Worm (Caenorhabditis elegans): ENCODE results near the gene wdr-5.1.

Gene wdr-5.1

ce11 chrIII:3670336-3670735 is 34.7 kb upstream of the wdr-5.1 start, which contains the start of gene C46F11.6:
Gene C46F11.6 (minus strand): TSS chrIII:3670436.
- TF ChIP-seq nhr-42 (GFP tag; IDR thresholded peaks at IDR 0.05), result no peak
- TF ChIP-seq unc-62 (GFP tag; optimal IDR thresholded peaks at IDR 0.05 in 1 of 2), result peak in 1 of 2 experiments; percentile 58
- no peak for TF ChIP-seq unc-62 (tag; optimal IDR thresholded peaks at IDR 0.05)

- TF ChIP-seq lsy-2 (tag; optimal IDR thresholded peaks at IDR 0.05), result peak in 1 of 2 experiments; percentile 36
- peak; percentile 32 for TF ChIP-seq nhr-11 (tag; optimal IDR thresholded peaks at IDR 0.05)
- TF ChIP-seq daf-19 (GFP tag; conservative IDR thresholded peaks at IDR 0.05), result no peak
- no peak for TF ChIP-seq dmd-8 (GFP tag; IDR thresholded peaks at IDR 0.05)
- TF ChIP-seq unc-130 (GFP tag; optimal IDR thresholded peaks at IDR 0.05), result no peak
- no peak for TF ChIP-seq nhr-41 (GFP tag; IDR thresholded peaks at IDR 0.05)
- TF ChIP-seq mxl-2 (GFP tag; conservative IDR thresholded peaks at IDR 0.05), result no peak
- no peak for TF ChIP-seq zfp-2 (tag; optimal IDR thresholded peaks at IDR 0.05)
- 0 out of 2 replicates have a peak, but pooled peaks have one; percentile 8 for TF ChIP-seq hmg-1.1 (GFP tag; IDR thresholded peaks at IDR 0.05)
Observed at ce11 chrIII:3670984-3671383, 34.1 kb upstream of the wdr-5.1 start.

- TF ChIP-seq zag-1 (tag; optimal IDR thresholded peaks at IDR 0.05), result no peak
- no peak for TF ChIP-seq aly-2 (tag; optimal IDR thresholded peaks at IDR 0.05)
- TF ChIP-seq Y105C5A.15 (GFP tag; IDR thresholded peaks at IDR 0.05), result no peak
- no peak for TF ChIP-seq F26F4.8 (GFP tag; conservative IDR thresholded peaks at IDR 0.05)
- no peak for TF ChIP-seq lin-39 (tag; optimal IDR thresholded peaks at IDR 0.05)
- TF ChIP-seq gei-8 (GFP tag; optimal IDR thresholded peaks at IDR 0.05), result no peak
- no peak for TF ChIP-seq unc-39 (tag; optimal IDR thresholded peaks at IDR 0.05)
- TF ChIP-seq hmg-1.1 (GFP tag; IDR thresholded peaks at IDR 0.05), result peak; percentile 37; the same call in 1 of the 2 replicates
- TF ChIP-seq daf-12 (tag; optimal IDR thresholded peaks at IDR 0.05), result no peak
- peak; percentile 20 for TF ChIP-seq nhr-25 (tag; optimal IDR thresholded peaks at IDR 0.05; ENCODE audit: borderline replicate concordance, insufficient read depth)
- no peak for TF ChIP-seq hif-1 (tag; optimal IDR thresholded peaks at IDR 0.05)
- no peak for TF ChIP-seq tag-97 (GFP tag; IDR thresholded peaks at IDR 0.05)
- no peak for TF ChIP-seq vab-7 (GFP tag; IDR thresholded peaks at IDR 0.05)
- TF ChIP-seq ceh-44 (GFP tag; IDR thresholded peaks at IDR 0.05), result no peak
- TF ChIP-seq nhr-77 (tag; optimal IDR thresholded peaks at IDR 0.05), result no peak
- TF ChIP-seq ceh-28 (tag; optimal IDR thresholded peaks at IDR 0.05), result no peak
- TF ChIP-seq nhr-6 (tag; optimal IDR thresholded peaks at IDR 0.05), result no peak
- TF ChIP-seq lin-15B (tag; optimal IDR thresholded peaks at IDR 0.05), result no peak
- TF ChIP-seq T26A8.4 (GFP tag; IDR thresholded peaks at IDR 0.05), result no peak
- TF ChIP-seq hlh-11 (tag; optimal IDR thresholded peaks at IDR 0.05), result peak; percentile 24
- no peak for TF ChIP-seq mes-2 (tag; optimal IDR thresholded peaks at IDR 0.05; ENCODE audit: poor library complexity, severe bottlenecking)
- no peak for TF ChIP-seq lin-38 (GFP tag; IDR thresholded peaks at IDR 0.05)
- TF ChIP-seq ceh-62 (tag; optimal IDR thresholded peaks at IDR 0.05), result no peak
- no peak for TF ChIP-seq pqm-1 (tag; optimal IDR thresholded peaks at IDR 0.05)
- no peak for TF ChIP-seq mdl-1 (tag; optimal IDR thresholded peaks at IDR 0.05)
- TF ChIP-seq egl-27 (tag; optimal IDR thresholded peaks at IDR 0.05), result no peak
- TF ChIP-seq saeg-2 (GFP tag; IDR thresholded peaks at IDR 0.05), result no peak
- TF ChIP-seq nhr-28 (tag; optimal IDR thresholded peaks at IDR 0.05), result peak; percentile 21
- TF ChIP-seq duxl-1 (tag; optimal IDR thresholded peaks at IDR 0.05; ENCODE audit: poor library complexity), result no peak
- TF ChIP-seq dve-1 (tag; optimal IDR thresholded peaks at IDR 0.05; ENCODE audit: insufficient read depth), result no peak
- TF ChIP-seq dmd-9 (GFP tag; IDR thresholded peaks at IDR 0.05), result no peak
- TF ChIP-seq mep-1 (tag; optimal IDR thresholded peaks at IDR 0.05), result peak; percentile 47
- TF ChIP-seq madf-5 (GFP tag; IDR thresholded peaks at IDR 0.05), result no peak
- no peak for TF ChIP-seq nhr-11 (tag; optimal IDR thresholded peaks at IDR 0.05)
- no peak for TF ChIP-seq madf-9 (GFP tag; conservative IDR thresholded peaks at IDR 0.05)
- TF ChIP-seq ceh-32 (tag; optimal IDR thresholded peaks at IDR 0.05; ENCODE audit: poor library complexity), result no peak
- TF ChIP-seq daf-19 (GFP tag; conservative IDR thresholded peaks at IDR 0.05), result no peak
- TF ChIP-seq skn-1 (tag; optimal IDR thresholded peaks at IDR 0.05), result no peak
- TF ChIP-seq nhr-102 (tag; optimal IDR thresholded peaks at IDR 0.05), result no peak
Observed at ce11 chrIII:3672839-3673238, 32.2 kb upstream of the wdr-5.1 start.
